Worm (Caenorhabditis elegans) whole organism, mixed stage, embryonic: ENCODE data around the gene lgc-10.

Experiments used
- blmp-1 ChIP-seq: fragments of 150-350 bp; optimal IDR thresholded peaks from 2 replicates; lab custom pipeline; 2014; ENCODE audit warnings: missing biosample characterization, missing genetic modification characterization
- ceh-43 ChIP-seq: fragments of 200-800 bp; sonication (Bioruptor generic); optimal IDR thresholded peaks from 2 replicates; lab custom pipeline; 2018; ENCODE audit warnings: mild to moderate bottlenecking, missing genetic modification characterization, moderate library complexity, missing compliant biosample characterization
- ceh-83 ChIP-seq: fragments of 200-800 bp; sonication (Bioruptor generic); optimal IDR thresholded peaks from 2 replicates; lab custom pipeline; 2018; ENCODE audit warnings: mild to moderate bottlenecking, missing genetic modification characterization, missing compliant biosample characterization
- flh-1 ChIP-seq: fragments of 200-800 bp; sonication (Bioruptor generic); optimal IDR thresholded peaks from 2 replicates; lab custom pipeline; 2018; ENCODE audit warnings: mild to moderate bottlenecking, missing genetic modification characterization, moderate library complexity, missing compliant biosample characterization
- lin-13 ChIP-seq: fragments of 150-350 bp; optimal IDR thresholded peaks from 2 replicates; lab custom pipeline; 2014; ENCODE audit warnings: missing biosample characterization, missing genetic modification characterization
- mab-5 ChIP-seq: fragments of 150-350 bp; optimal IDR thresholded peaks from 2 replicates; lab custom pipeline; 2014; ENCODE audit warnings: missing biosample characterization, missing genetic modification characterization
- mep-1 ChIP-seq: fragments of 150-350 bp; optimal IDR thresholded peaks from 2 replicates; lab custom pipeline; 2017; ENCODE audit warnings: missing biosample characterization, missing genetic modification reagents, missing genetic modification characterization, inconsistent platforms
- nhr-237 ChIP-seq: fragments of 150-350 bp; optimal IDR thresholded peaks from 2 replicates; lab custom pipeline; 2014; ENCODE audit warnings: missing biosample characterization, missing genetic modification characterization
- nhr-76 ChIP-seq: sonication (generic microtip); optimal IDR thresholded peaks from 2 replicates; lab custom pipeline; 2017; ENCODE audit warnings: missing biosample characterization, missing genetic modification characterization
- snpc-4 ChIP-seq: fragments of 150-350 bp; optimal IDR thresholded peaks from 2 replicates; lab custom pipeline; 2014; ENCODE audit warnings: missing biosample characterization, missing genetic modification characterization

DNA sequence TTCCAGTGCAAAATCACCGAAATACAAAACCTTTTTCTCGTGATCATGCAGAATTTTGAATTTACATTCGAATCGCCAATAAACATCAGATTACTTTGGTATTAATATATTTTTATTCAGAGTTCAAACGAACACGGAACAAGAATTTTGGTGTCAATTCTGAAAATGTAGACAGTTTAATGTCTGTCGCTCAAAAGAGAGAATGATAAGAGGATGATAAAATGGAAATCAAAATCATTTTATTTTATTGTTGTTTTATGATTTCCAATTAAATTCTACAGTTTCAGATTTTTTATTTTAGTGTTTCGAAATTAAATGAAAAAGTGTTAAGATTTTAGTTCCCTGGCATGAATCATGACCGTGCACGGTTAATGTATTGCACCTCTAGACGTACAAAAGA, 25.0 kb downstream of the lgc-10 start:
- TF ChIP-seq blmp-1 (no peak), nhr-76 (tag; lab: Kevin White, UChicago) (no peak), mep-1 (tag; lab: Kevin White, UChicago) (no peak), lin-13 (tag; lab: Kevin White, UChicago) (no peak), nhr-237 (no peak), flh-1 (GFP tag; lab: Kevin White, UChicago) (no peak), ceh-83 (no peak), mab-5 (tag; lab: Kevin White, UChicago) (no peak), snpc-4 (tag; lab: Kevin White, UChicago) (no peak), ceh-43 (GFP tag; lab: Kevin White, UChicago) (no peak)
